Worm (Caenorhabditis elegans) whole organism, L1 larva: ENCODE data around the gene M7.7.

Source experiments
- C04F5.9 ChIP-seq: sonication (generic microtip); optimal IDR thresholded peaks from 2 replicates; lab custom pipeline; 2016; ENCODE audit warnings: missing genetic modification characterization, missing compliant biosample characterization
- C16A3.4 ChIP-seq: fragments of 150-350 bp; optimal IDR thresholded peaks from 2 replicates; lab custom pipeline; 2014; ENCODE audit warnings: missing biosample characterization, missing genetic modification characterization
- Y116A8C.19 ChIP-seq: sonication (generic microtip); optimal IDR thresholded peaks from 2 replicates; lab custom pipeline; 2016; ENCODE audit warnings: missing compliant biosample characterization, missing genetic modification characterization, borderline replicate concordance
- aly-2 ChIP-seq: fragments of 150-350 bp; optimal IDR thresholded peaks from 2 replicates; lab custom pipeline; 2014; ENCODE audit warnings: missing biosample characterization, missing genetic modification characterization
- blmp-1 ChIP-seq: fragments of 150-350 bp; optimal IDR thresholded peaks from 2 replicates; lab custom pipeline; 2014; ENCODE audit warnings: missing biosample characterization, missing genetic modification characterization
- ceh-8 ChIP-seq: fragments of 200-800 bp; sonication (Bioruptor generic); optimal IDR thresholded peaks from 2 replicates; lab custom pipeline; 2018; ENCODE audit warnings: mild to moderate bottlenecking, missing genetic modification characterization, moderate library complexity, missing compliant biosample characterization
- ceh-88 ChIP-seq: fragments of 200-800 bp; sonication (Bioruptor generic); IDR thresholded peaks from 2 replicates; pipeline ENCODE4 v1.3.6; 2022; ENCODE audit warnings: missing genetic modification characterization, missing compliant biosample characterization
- dsc-1 ChIP-seq: sonication (generic microtip); optimal IDR thresholded peaks from 2 replicates; lab custom pipeline; 2016; ENCODE audit warnings: mild to moderate bottlenecking, missing genetic modification characterization, missing compliant biosample characterization
- egl-27 ChIP-seq, 2 experiments: fragments of 150-350 bp in 1 of 2; sonication (generic microtip); optimal IDR thresholded peaks; 3 replicates each; lab custom pipeline; 2017 to 2018; ENCODE audit warnings: missing biosample characterization in 2 of 2, missing genetic modification characterization in 2 of 2, missing genetic modification reagents in 2 of 2
- elt-2 ChIP-seq: sonication (generic microtip); optimal IDR thresholded peaks from 2 replicates; lab custom pipeline; 2016; ENCODE audit warnings: missing genetic modification characterization, mild to moderate bottlenecking, inconsistent platforms, missing compliant biosample characterization, missing genetic modification reagents
- elt-3 ChIP-seq, 6 experiments: fragments of 150-350 bp in 1 of 6; sonication (generic microtip); optimal IDR thresholded peaks; 2 replicates each; lab custom pipeline; 2017 to 2018; ENCODE audit warnings: missing biosample characterization in 6 of 6, missing genetic modification characterization in 6 of 6, inconsistent platforms in 1 of 6
- fkh-10 ChIP-seq: sonication (generic microtip); optimal IDR thresholded peaks from 2 replicates; lab custom pipeline; 2017; ENCODE audit warnings: missing biosample characterization, missing genetic modification reagents, missing genetic modification characterization
- fkh-4 ChIP-seq: sonication (generic microtip); optimal IDR thresholded peaks from 2 replicates; lab custom pipeline; 2016; ENCODE audit warnings: missing compliant biosample characterization, missing genetic modification characterization, borderline replicate concordance
- fkh-8 ChIP-seq: sonication (generic microtip); optimal IDR thresholded peaks from 2 replicates; lab custom pipeline; 2016; ENCODE audit warnings: mild to moderate bottlenecking, missing genetic modification characterization, missing compliant biosample characterization
- fos-1 ChIP-seq: fragments of 150-350 bp; optimal IDR thresholded peaks from 2 replicates; lab custom pipeline; 2014; ENCODE audit warnings: missing biosample characterization, missing genetic modification characterization
- grh-1 ChIP-seq: fragments of 200-800 bp; sonication (Bioruptor generic); IDR thresholded peaks from 2 replicates; pipeline ENCODE4 v1.3.6; 2022; ENCODE audit warnings: missing genetic modification reagents, missing genetic modification characterization, missing compliant biosample characterization
- hlh-17 ChIP-seq: fragments of 200-800 bp; sonication (Bioruptor generic); optimal IDR thresholded peaks from 2 replicates; lab custom pipeline; 2018; ENCODE audit warnings: missing genetic modification characterization, mild to moderate bottlenecking, missing compliant biosample characterization, moderate library complexity, borderline replicate concordance
- hpl-2 ChIP-seq: fragments of 150-350 bp; optimal IDR thresholded peaks from 2 replicates; lab custom pipeline; 2014; ENCODE audit warnings: missing biosample characterization, missing genetic modification reagents, missing genetic modification characterization
- isw-1 ChIP-seq: fragments of 200-800 bp; sonication (Bioruptor generic); IDR thresholded peaks from 2 replicates; pipeline ENCODE4 v1.3.6; 2022; ENCODE audit warnings: missing genetic modification characterization, missing compliant biosample characterization
- jun-1 ChIP-seq: fragments of 150-350 bp; optimal IDR thresholded peaks from 2 replicates; lab custom pipeline; 2014; ENCODE audit warnings: missing biosample characterization, missing genetic modification reagents, missing genetic modification characterization
- lin-13 ChIP-seq: fragments of 150-350 bp; optimal IDR thresholded peaks from 2 replicates; lab custom pipeline; 2014; ENCODE audit warnings: missing biosample characterization, missing genetic modification reagents, missing genetic modification characterization
- lin-14 ChIP-seq: fragments of 200-800 bp; sonication (Bioruptor generic); optimal IDR thresholded peaks from 2 replicates; lab custom pipeline; 2018; ENCODE audit warnings: mild to moderate bottlenecking, missing genetic modification characterization, moderate library complexity, missing compliant biosample characterization
- lir-3 ChIP-seq: sonication (generic microtip); optimal IDR thresholded peaks from 2 replicates; lab custom pipeline; 2016; ENCODE audit warnings: mild to moderate bottlenecking, missing genetic modification characterization, moderate library complexity, missing compliant biosample characterization; ENCODE audit not compliant: poor library complexity
- lsy-2 ChIP-seq, 2 experiments: fragments of 150-350 bp; optimal IDR thresholded peaks; 2 replicates each; lab custom pipeline; 2014; ENCODE audit warnings: missing biosample characterization in 2 of 2, missing genetic modification characterization in 2 of 2
- mdl-1 ChIP-seq, 2 experiments: fragments of 150-350 bp; optimal IDR thresholded peaks; 2 replicates each; lab custom pipeline; 2014 to 2017; ENCODE audit warnings: missing biosample characterization in 2 of 2, missing genetic modification characterization in 2 of 2, inconsistent platforms in 1 of 2
- mef-2 ChIP-seq: fragments of 150-350 bp; optimal IDR thresholded peaks from 2 replicates; lab custom pipeline; 2014; ENCODE audit warnings: missing biosample characterization, missing genetic modification characterization
- mep-1 ChIP-seq: fragments of 150-350 bp; optimal IDR thresholded peaks from 2 replicates; lab custom pipeline; 2014; ENCODE audit warnings: missing biosample characterization, missing genetic modification characterization
- nhr-12 ChIP-seq: sonication (generic microtip); optimal IDR thresholded peaks from 2 replicates; lab custom pipeline; 2017; ENCODE audit warnings: missing biosample characterization, missing genetic modification characterization
- nhr-19 ChIP-seq: fragments of 200-800 bp; sonication (Bioruptor generic); conservative IDR thresholded peaks from 2 replicates; pipeline ENCODE4 v1.3.6; 2022; ENCODE audit warnings: missing genetic modification characterization, missing compliant biosample characterization
- nhr-20 ChIP-seq: sonication (generic microtip); optimal IDR thresholded peaks from 2 replicates; lab custom pipeline; 2016; ENCODE audit warnings: mild to moderate bottlenecking, missing genetic modification characterization, missing compliant biosample characterization
- nhr-28 ChIP-seq: fragments of 150-350 bp; optimal IDR thresholded peaks from 2 replicates; lab custom pipeline; 2014; ENCODE audit warnings: missing biosample characterization, missing genetic modification characterization
- nhr-71 ChIP-seq: sonication (generic microtip); optimal IDR thresholded peaks from 2 replicates; lab custom pipeline; 2016; ENCODE audit warnings: mild to moderate bottlenecking, missing genetic modification characterization, moderate library complexity, missing compliant biosample characterization
- nhr-76 ChIP-seq: sonication (generic microtip); optimal IDR thresholded peaks from 2 replicates; lab custom pipeline; 2017; ENCODE audit warnings: missing biosample characterization, missing genetic modification characterization
- nhr-84 ChIP-seq: sonication (generic microtip); optimal IDR thresholded peaks from 2 replicates; lab custom pipeline; 2017; ENCODE audit warnings: missing biosample characterization, missing genetic modification characterization
- nhr-90 ChIP-seq: sonication (generic microtip); optimal IDR thresholded peaks from 2 replicates; lab custom pipeline; 2016; ENCODE audit warnings: mild to moderate bottlenecking, missing genetic modification characterization, missing compliant biosample characterization; ENCODE audit not compliant: poor library complexity
- pqm-1 ChIP-seq: sonication (generic microtip); optimal IDR thresholded peaks from 3 replicates; lab custom pipeline; 2017; ENCODE audit warnings: missing biosample characterization, missing genetic modification characterization
- rnt-1 ChIP-seq: sonication (generic microtip); optimal IDR thresholded peaks from 2 replicates; lab custom pipeline; 2016; ENCODE audit warnings: mild to moderate bottlenecking, missing genetic modification characterization, moderate library complexity, missing compliant biosample characterization
- snpc-4 ChIP-seq: fragments of 150-350 bp; optimal IDR thresholded peaks from 2 replicates; lab custom pipeline; 2014; ENCODE audit warnings: missing biosample characterization, missing genetic modification characterization
- sox-4 ChIP-seq: sonication (generic microtip); optimal IDR thresholded peaks from 2 replicates; lab custom pipeline; 2016; ENCODE audit warnings: missing genetic modification characterization, missing compliant biosample characterization
- sup-37 ChIP-seq: fragments of 200-800 bp; sonication (Bioruptor generic); optimal IDR thresholded peaks from 2 replicates; lab custom pipeline; 2018; ENCODE audit warnings: mild to moderate bottlenecking, missing genetic modification characterization, missing compliant biosample characterization
- tbx-2 ChIP-seq: sonication (generic microtip); optimal IDR thresholded peaks from 2 replicates; lab custom pipeline; 2016; ENCODE audit warnings: missing genetic modification characterization, missing compliant biosample characterization
- tlp-1 ChIP-seq: fragments of 150-350 bp; optimal IDR thresholded peaks from 2 replicates; lab custom pipeline; 2014; ENCODE audit warnings: missing biosample characterization, missing genetic modification characterization
- unc-86 ChIP-seq: sonication (generic microtip); optimal IDR thresholded peaks from 2 replicates; lab custom pipeline; 2016; ENCODE audit warnings: missing genetic modification characterization, missing compliant biosample characterization
- vab-15 ChIP-seq: sonication (generic microtip); optimal IDR thresholded peaks from 2 replicates; lab custom pipeline; 2017; ENCODE audit warnings: missing genotype, mild to moderate bottlenecking, missing genetic modification characterization, missing compliant biosample characterization
- zag-1 ChIP-seq: fragments of 150-350 bp; optimal IDR thresholded peaks from 2 replicates; lab custom pipeline; 2014; ENCODE audit warnings: missing biosample characterization, missing genetic modification characterization
- zip-4 ChIP-seq: fragments of 200-800 bp; sonication (Bioruptor generic); optimal IDR thresholded peaks from 2 replicates; lab custom pipeline; 2018; ENCODE audit warnings: mild to moderate bottlenecking, missing genetic modification characterization, moderate library complexity, missing compliant biosample characterization
- ztf-11 ChIP-seq, 2 experiments: sonication (generic microtip); optimal IDR thresholded peaks; 2 replicates each; lab custom pipeline; 2016 to 2017; ENCODE audit warnings: missing genetic modification characterization in 2 of 2, missing biosample characterization in 1 of 2, missing compliant biosample characterization in 1 of 2
- ztf-4 ChIP-seq: fragments of 150-350 bp; optimal IDR thresholded peaks from 2 replicates; lab custom pipeline; 2014; ENCODE audit warnings: missing biosample characterization, missing genetic modification characterization

M7.7 gene

ce11 chrIV:11109771-11110170 lies 20.1 kb downstream of the M7.7 start, which contains the start of gene pigk-1:
pigk-1 (minus strand) TSS chrIV:11110018.
- TF ChIP-seq fkh-8, result no peak
- peak; percentile 12 for TF ChIP-seq nhr-71
- TF ChIP-seq nhr-19 (GFP tag; lab: Robert Waterston, UW), result 0 out of 2 replicates have a peak, but pooled peaks have one; percentile 6
- TF ChIP-seq egl-27 (tag; optimal IDR thresholded peaks at IDR 0.05; lab: Kevin White, UChicago), result no peak
- TF ChIP-seq lsy-2 (tag; optimal IDR thresholded peaks at IDR 0.05; lab: Kevin White, UChicago), result peak in 1 of 2 experiments; percentile 37
- TF ChIP-seq lin-13 (GFP tag; lab: Kevin White, UChicago), result no peak
- TF ChIP-seq elt-2, result no peak
- TF ChIP-seq aly-2 (tag; lab: Kevin White, UChicago), result peak; percentile 7
- TF ChIP-seq pqm-1, result no peak
- no peak for TF ChIP-seq fkh-4 (tag; lab: Kevin White, UChicago)
- TF ChIP-seq ceh-8 (GFP tag; lab: Kevin White, UChicago), result no peak
- TF ChIP-seq ztf-11 (tag; optimal IDR thresholded peaks at IDR 0.05; lab: Kevin White, UChicago), result no peak
- TF ChIP-seq fos-1 (tag; lab: Kevin White, UChicago), result peak; percentile 27

ce11 chrIV:11110995-11111619 lies 21.5 kb downstream of the M7.7 start, which contains the start of gene rps-5:
rps-5 (minus strand) TSS chrIV:11111045.
- TF ChIP-seq mef-2 (no peak), elt-2 (peak; percentile 12), grh-1 (GFP tag; lab: Robert Waterston, UW) (no peak), nhr-19 (GFP tag; lab: Robert Waterston, UW) (peak; percentile 66), nhr-28 (no peak), tbx-2 (tag; lab: Kevin White, UChicago) (peak; percentile 59), ceh-8 (GFP tag; lab: Kevin White, UChicago) (no peak), lin-13 (GFP tag; lab: Kevin White, UChicago) (peak; percentile 3), lir-3 (tag; lab: Kevin White, UChicago) (no peak), nhr-76 (tag; lab: Kevin White, UChicago) (no peak), blmp-1 (peak; percentile 54), nhr-84 (tag; lab: Kevin White, UChicago) (no peak), C04F5.9 (no peak), vab-15 (tag; lab: Kevin White, UChicago) (no peak), ztf-11 (tag; optimal IDR thresholded peaks at IDR 0.05; lab: Kevin White, UChicago) (no peak), lin-14 (GFP tag; lab: Kevin White, UChicago) (peak; percentile 65), egl-27 (tag; optimal IDR thresholded peaks at IDR 0.05; lab: Kevin White, UChicago) (no peak), ztf-4 (tag; lab: Kevin White, UChicago) (no peak), elt-3 (tag; optimal IDR thresholded peaks at IDR 0.05; lab: Kevin White, UChicago) (peak in 1 of 6 experiments; percentile 11), nhr-90 (peak; percentile 35), sup-37 (GFP tag; lab: Kevin White, UChicago) (no peak), zip-4 (no peak), fkh-10 (GFP tag; lab: Kevin White, UChicago) (no peak), snpc-4 (peak; percentile 35), ceh-88 (no peak), isw-1 (GFP tag; lab: Robert Waterston, UW) (peak; percentile 58), lsy-2 (tag; optimal IDR thresholded peaks at IDR 0.05; lab: Kevin White, UChicago) (peak; percentile 80 to 92), tlp-1 (tag; lab: Kevin White, UChicago) (no peak), jun-1 (peak; percentile 43), hpl-2 (no peak), Y116A8C.19 (tag; lab: Kevin White, UChicago) (no peak), hlh-17 (GFP tag; lab: Kevin White, UChicago) (no peak), zag-1 (tag; lab: Kevin White, UChicago) (peak; percentile 42), mep-1 (tag; lab: Kevin White, UChicago) (peak; percentile 64), rnt-1 (tag; lab: Kevin White, UChicago) (peak; percentile 63), mdl-1 (tag; optimal IDR thresholded peaks at IDR 0.05; lab: Kevin White, UChicago) (peak in 1 of 2 experiments; percentile 50), dsc-1 (peak; percentile 37), unc-86 (tag; lab: Kevin White, UChicago) (peak; percentile 22), nhr-12 (tag; lab: Kevin White, UChicago) (no peak), aly-2 (tag; lab: Kevin White, UChicago) (no peak), nhr-20 (peak; percentile 59), fkh-4 (tag; lab: Kevin White, UChicago) (no peak), C16A3.4 (tag; lab: Kevin White, UChicago) (peak; percentile 68), sox-4 (no peak)
